Worm (Caenorhabditis elegans): ENCODE measurements around the gene fbxa-31.

The fbxa-31 gene

ce11 chrIII:1271378-1271926 is at the start of gene fbxa-31:
Gene fbxa-31 (minus strand): TSS chrIII:1271428.
- TF ChIP-seq sea-2 (GFP tag; optimal IDR thresholded peaks at IDR 0.05), result no peak
- peak; percentile 48 for TF ChIP-seq pqm-1 (tag; optimal IDR thresholded peaks at IDR 0.05)
- TF ChIP-seq elt-2 (tag; optimal IDR thresholded peaks at IDR 0.05), result peak; percentile 59
- peak; percentile 96 for TF ChIP-seq pha-4 (tag; optimal IDR thresholded peaks at IDR 0.05)

- TF ChIP-seq elt-3 (tag; optimal IDR thresholded peaks at IDR 0.05), result no peak
- no peak for TF ChIP-seq snpc-4 (tag; optimal IDR thresholded peaks at IDR 0.05)
- no peak for TF ChIP-seq ZK546.5 (tag; optimal IDR thresholded peaks at IDR 0.05)
- TF ChIP-seq pqm-1 (tag; optimal IDR thresholded peaks at IDR 0.05), result peak; percentile 23
- no peak for TF ChIP-seq fos-1 (tag; optimal IDR thresholded peaks at IDR 0.05)
- TF ChIP-seq nhr-76 (tag; optimal IDR thresholded peaks at IDR 0.05), result no peak
- TF ChIP-seq elt-2 (tag; optimal IDR thresholded peaks at IDR 0.05), result peak; percentile 70
Measured at ce11 chrIII:1315038-1315437, 43.8 kb upstream of the fbxa-31 start, which contains the start of the genes fbxa-80 and fbxa-19. Gene fbxa-80 (minus strand): TSS chrIII:1315210. Gene fbxa-19 (plus strand): TSS chrIII:1315401.

- TF ChIP-seq sea-2 (GFP tag; optimal IDR thresholded peaks at IDR 0.05) (no peak), ZK546.5 (tag; optimal IDR thresholded peaks at IDR 0.05) (no peak), nhr-76 (tag; optimal IDR thresholded peaks at IDR 0.05) (no peak), nhr-11 (tag; optimal IDR thresholded peaks at IDR 0.05) (no peak), ceh-9 (tag; optimal IDR thresholded peaks at IDR 0.05) (no peak), nhr-77 (tag; optimal IDR thresholded peaks at IDR 0.05) (no peak), tbx-2 (tag; optimal IDR thresholded peaks at IDR 0.05) (no peak), zag-1 (tag; optimal IDR thresholded peaks at IDR 0.05) (no peak), mdl-1 (tag; optimal IDR thresholded peaks at IDR 0.05) (no peak), daf-12 (tag; optimal IDR thresholded peaks at IDR 0.05) (no peak), aly-2 (tag; optimal IDR thresholded peaks at IDR 0.05) (no peak), elt-3 (tag; optimal IDR thresholded peaks at IDR 0.05) (no peak), lin-15B (tag; optimal IDR thresholded peaks at IDR 0.05) (no peak), nhr-237 (tag; optimal IDR thresholded peaks at IDR 0.05) (no peak), elt-1 (tag; optimal IDR thresholded peaks at IDR 0.05) (no peak), ztf-11 (tag; optimal IDR thresholded peaks at IDR 0.05) (no peak), R02D3.7 (tag; optimal IDR thresholded peaks at IDR 0.05) (no peak), lin-39 (tag; optimal IDR thresholded peaks at IDR 0.05) (no peak)
Measured at ce11 chrIII:1314283-1314682, 43.1 kb upstream of the fbxa-31 start.

- TF ChIP-seq unc-62 (GFP tag; optimal IDR thresholded peaks at IDR 0.05), result no peak
- no peak for TF ChIP-seq ZK546.5 (tag; optimal IDR thresholded peaks at IDR 0.05)
- no peak for TF ChIP-seq ceh-9 (tag; optimal IDR thresholded peaks at IDR 0.05)
- TF ChIP-seq unc-39 (tag; optimal IDR thresholded peaks at IDR 0.05), result no peak
- TF ChIP-seq tbx-2 (tag; optimal IDR thresholded peaks at IDR 0.05), result no peak
- TF ChIP-seq nfya-1 (tag; optimal IDR thresholded peaks at IDR 0.05; ENCODE audit: insufficient read depth), result no peak
- no peak for TF ChIP-seq mdl-1 (tag; optimal IDR thresholded peaks at IDR 0.05)
- TF ChIP-seq nhr-237 (tag; optimal IDR thresholded peaks at IDR 0.05), result no peak
- no peak for TF ChIP-seq lsy-12 (tag; optimal IDR thresholded peaks at IDR 0.05)
- no peak for TF ChIP-seq fkh-10 (GFP tag; optimal IDR thresholded peaks at IDR 0.05)
Measured at ce11 chrIII:1311367-1311766, 40.1 kb upstream of the fbxa-31 start.

- TF ChIP-seq jun-1 (tag; optimal IDR thresholded peaks at IDR 0.05) (no peak), ztf-11 (tag; optimal IDR thresholded peaks at IDR 0.05) (no peak), ceh-28 (tag; optimal IDR thresholded peaks at IDR 0.05) (no peak), nhr-25 (tag; optimal IDR thresholded peaks at IDR 0.05) (no peak), hmg-11 (tag; optimal IDR thresholded peaks at IDR 0.05) (no peak), mml-1 (tag; optimal IDR thresholded peaks at IDR 0.05) (no peak), fos-1 (tag; optimal IDR thresholded peaks at IDR 0.05) (no peak), elt-1 (tag; optimal IDR thresholded peaks at IDR 0.05) (no peak)
Measured at ce11 chrIII:1308887-1309286, 37.7 kb upstream of the fbxa-31 start, which contains the start of gene Y82E9BL.12. Gene Y82E9BL.12 (plus strand): TSS chrIII:1309187.

ce11 chrIII:1308209-1308608 is 37.0 kb upstream of the fbxa-31 start, which contains the start of gene fbxa-79:
Gene fbxa-79 (minus strand): TSS chrIII:1308294.
- TF ChIP-seq elt-2 (tag; optimal IDR thresholded peaks at IDR 0.05) (peak; percentile 67), jun-1 (tag; optimal IDR thresholded peaks at IDR 0.05) (no peak), nfya-1 (tag; optimal IDR thresholded peaks at IDR 0.05; ENCODE audit: insufficient read depth) (no peak), unc-39 (tag; optimal IDR thresholded peaks at IDR 0.05) (no peak), nhr-43 (tag; optimal IDR thresholded peaks at IDR 0.05; ENCODE audit: poor library complexity, severe bottlenecking) (no peak), ztf-11 (tag; optimal IDR thresholded peaks at IDR 0.05) (no peak), pqm-1 (tag; optimal IDR thresholded peaks at IDR 0.05) (peak; percentile 67), egl-5 (tag; optimal IDR thresholded peaks at IDR 0.05) (no peak), pha-4 (tag; optimal IDR thresholded peaks at IDR 0.05) (peak; percentile 77), ztf-4 (tag; optimal IDR thresholded peaks at IDR 0.05) (no peak), zag-1 (tag; optimal IDR thresholded peaks at IDR 0.05) (no peak), nhr-25 (tag; optimal IDR thresholded peaks at IDR 0.05) (no peak), nhr-28 (tag; optimal IDR thresholded peaks at IDR 0.05) (no peak)

Data from whole organism, L3 larva.